Worm (Caenorhabditis elegans): Measurements from ENCODE around the gene nhr-141.

DNA sequence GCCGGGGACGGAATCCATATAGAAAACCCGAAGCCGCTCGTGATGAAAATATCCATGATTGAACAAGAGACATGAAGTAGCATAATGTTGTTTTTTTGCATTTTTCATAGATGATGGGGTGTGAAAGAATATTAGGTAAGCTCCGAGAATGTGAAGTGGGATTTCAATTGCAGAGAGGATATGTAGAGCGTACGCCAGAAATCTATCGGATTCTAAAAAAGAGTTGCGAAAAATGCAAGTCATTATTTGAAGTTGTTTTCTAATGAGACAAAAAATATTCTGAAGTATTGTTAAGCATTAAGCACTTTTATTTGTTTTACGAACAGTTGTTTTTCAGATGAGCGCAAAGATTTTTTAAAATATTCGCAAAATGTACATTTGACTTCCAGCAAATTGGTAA is 20.1 kb upstream of the nhr-141 start, which contains the start of gene F18E3.10:
- TF ChIP-seq nhr-237 (tag; optimal IDR thresholded peaks at IDR 0.05) (no peak), ama-1 (optimal IDR thresholded peaks at IDR 0.05) (no peak), mdl-1 (tag; optimal IDR thresholded peaks at IDR 0.05) (no peak), lin-39 (tag; optimal IDR thresholded peaks at IDR 0.05) (no peak), snpc-4 (tag; optimal IDR thresholded peaks at IDR 0.05) (no peak), tbx-2 (tag; optimal IDR thresholded peaks at IDR 0.05) (no peak), lin-15B (tag; optimal IDR thresholded peaks at IDR 0.05) (no peak), nhr-28 (tag; optimal IDR thresholded peaks at IDR 0.05) (no peak), nhr-12 (tag; optimal IDR thresholded peaks at IDR 0.05) (no peak), elt-3 (tag; optimal IDR thresholded peaks at IDR 0.05) (no peak), unc-62 (GFP tag; optimal IDR thresholded peaks at IDR 0.05) (no peak), fkh-10 (GFP tag; optimal IDR thresholded peaks at IDR 0.05) (no peak)

Measured in whole organism, L3 larva.